Fruit fly (Drosophila melanogaster): ENCODE measurements around the gene CG10254.

DNA sequence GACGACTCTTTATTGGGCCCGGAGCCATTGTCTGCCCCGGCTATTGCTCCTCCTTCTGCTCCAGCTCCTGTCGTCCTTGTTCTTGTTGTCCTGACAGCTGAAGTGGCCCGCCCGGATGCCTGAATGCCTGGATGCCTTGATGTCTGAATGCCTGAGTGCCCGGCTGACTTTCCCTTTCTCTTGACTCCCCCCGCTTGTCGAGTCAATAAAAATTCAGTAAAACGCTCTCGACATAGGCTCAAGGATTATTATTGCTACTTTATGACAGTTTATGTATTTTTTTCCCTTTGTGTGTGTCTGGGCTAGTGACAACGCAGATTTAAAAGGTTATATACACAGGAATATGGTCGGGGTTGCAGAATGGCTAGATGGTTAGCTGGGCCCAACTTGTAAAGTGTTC is 45.0 kb downstream of the CG10254 start:
- TF ChIP-seq psq (GFP tag; optimal IDR thresholded peaks at IDR 0.05) (no peak), N (GFP tag; optimal IDR thresholded peaks at IDR 0.05) (no peak), HLH106 (tag; optimal IDR thresholded peaks at IDR 0.05) (no peak), Jra (GFP tag; optimal IDR thresholded peaks at IDR 0.05) (no peak), br (GFP tag; optimal IDR thresholded peaks at IDR 0.05) (no peak), OdsH (GFP tag; optimal IDR thresholded peaks at IDR 0.05) (no peak), h (GFP tag; optimal IDR thresholded peaks at IDR 0.05) (no peak), fru (GFP tag; optimal IDR thresholded peaks at IDR 0.05) (no peak), ey (GFP tag; optimal IDR thresholded peaks at IDR 0.05) (no peak), pan (optimal IDR thresholded peaks at IDR 0.05) (no peak), Myc (optimal IDR thresholded peaks at IDR 0.05) (no peak), lola (GFP tag; optimal IDR thresholded peaks at IDR 0.05) (no peak), Rel (GFP tag; optimal IDR thresholded peaks at IDR 0.05) (no peak), Rel (tag; optimal IDR thresholded peaks at IDR 0.05) (no peak)

Data from whole organism, wandering third instar larva.